Fruit fly (Drosophila melanogaster) whole organism, prepupa: ENCODE measurements around the gene CG33332.

Source experiments
- CG10631 ChIP-seq: fragments of 200-800 bp; sonication (Bioruptor generic); optimal IDR thresholded peaks from 2 replicates; lab custom pipeline; 2016; ENCODE audit warnings: missing biosample characterization, missing genetic modification characterization
- CG10669 ChIP-seq: fragments of 200-800 bp; sonication (Bioruptor generic); optimal IDR thresholded peaks from 3 replicates; lab custom pipeline; 2018; ENCODE audit warnings: missing biosample characterization, mild to moderate bottlenecking, missing genetic modification characterization, moderate library complexity
- CG11762 ChIP-seq: fragments of 200-800 bp; sonication (Bioruptor generic); optimal IDR thresholded peaks from 3 replicates; lab custom pipeline; 2016; ENCODE audit warnings: missing biosample characterization, missing genetic modification characterization; ENCODE audit not compliant: insufficient read depth
- CG16779 ChIP-seq: fragments of 200-800 bp; sonication (Bioruptor generic); optimal IDR thresholded peaks from 3 replicates; lab custom pipeline; 2017; ENCODE audit warnings: missing biosample characterization, mild to moderate bottlenecking, missing genetic modification characterization
- CG3032 ChIP-seq: fragments of 200-800 bp; optimal IDR thresholded peaks from 2 replicates; lab custom pipeline; 2019; ENCODE audit warnings: missing biosample characterization, mild to moderate bottlenecking, missing genetic modification characterization, moderate library complexity
- CG32006 ChIP-seq: fragments of 200-800 bp; sonication (Bioruptor generic); optimal IDR thresholded peaks from 3 replicates; lab custom pipeline; 2017; ENCODE audit warnings: missing biosample characterization, mild to moderate bottlenecking, missing genetic modification characterization
- CG4318 ChIP-seq: fragments of 200-800 bp; sonication (Bioruptor generic); optimal IDR thresholded peaks from 3 replicates; lab custom pipeline; 2017; ENCODE audit warnings: missing biosample characterization, mild to moderate bottlenecking, missing genetic modification characterization
- CG7368 ChIP-seq: fragments of 200-800 bp; sonication (Bioruptor generic); optimal IDR thresholded peaks from 3 replicates; lab custom pipeline; 2016; ENCODE audit warnings: missing biosample characterization, missing genetic modification characterization
- CG8119 ChIP-seq: fragments of 200-800 bp; sonication (Bioruptor generic); IDR thresholded peaks from 3 replicates; pipeline ENCODE4 v1.3.6; 2022; ENCODE audit warnings: missing biosample characterization, missing genetic modification characterization
- CG8319 ChIP-seq: fragments of 200-800 bp; sonication (Bioruptor generic); optimal IDR thresholded peaks from 3 replicates; lab custom pipeline; 2016; ENCODE audit warnings: missing biosample characterization, missing genetic modification characterization
- CG8632 ChIP-seq: fragments of 200-800 bp; sonication (Bioruptor generic); optimal IDR thresholded peaks from 3 replicates; lab custom pipeline; 2016; ENCODE audit warnings: missing biosample characterization, missing genetic modification characterization
- CG9139 ChIP-seq: fragments of 200-800 bp; sonication (Bioruptor generic); optimal IDR thresholded peaks from 3 replicates; lab custom pipeline; 2017; ENCODE audit warnings: missing biosample characterization, mild to moderate bottlenecking, missing genetic modification characterization
- Eip75B ChIP-seq: fragments of 200-800 bp; sonication (Bioruptor generic); optimal IDR thresholded peaks from 3 replicates; lab custom pipeline; 2016; ENCODE audit warnings: missing biosample characterization, missing genetic modification characterization
- Eip78C ChIP-seq: fragments of 200-800 bp; sonication (Bioruptor generic); peaks from one replicate; lab custom pipeline; 2016; ENCODE audit warnings: missing biosample characterization, missing genetic modification characterization
- Ets96B ChIP-seq: fragments of 200-800 bp; optimal IDR thresholded peaks from 2 replicates; lab custom pipeline; 2019; ENCODE audit warnings: missing biosample characterization, mild to moderate bottlenecking, missing genetic modification characterization, moderate library complexity
- Gug ChIP-seq: fragments of 200-800 bp; sonication (Bioruptor generic); IDR thresholded peaks from 2 replicates; pipeline ENCODE4 v1.3.6; 2022; ENCODE audit warnings: missing biosample characterization, missing genetic modification characterization
- Hr39 ChIP-seq: fragments of 200-800 bp; sonication (Bioruptor generic); optimal IDR thresholded peaks from 2 replicates; lab custom pipeline; 2016; ENCODE audit warnings: missing biosample characterization, missing genetic modification characterization
- Hr4 ChIP-seq: fragments of 200-800 bp; sonication (Bioruptor generic); optimal IDR thresholded peaks from 3 replicates; lab custom pipeline; 2016; ENCODE audit warnings: missing biosample characterization, missing genetic modification characterization
- Met ChIP-seq: fragments of 200-800 bp; sonication (Bioruptor generic); optimal IDR thresholded peaks from 3 replicates; lab custom pipeline; 2016; ENCODE audit warnings: missing biosample characterization, missing genetic modification characterization
- Smox ChIP-seq: fragments of 200-800 bp; sonication (Bioruptor generic); optimal IDR thresholded peaks from 3 replicates; lab custom pipeline; 2016; ENCODE audit warnings: missing biosample characterization, missing genetic modification characterization
- Sox14 ChIP-seq: fragments of 200-800 bp; sonication (Bioruptor generic); optimal IDR thresholded peaks from 3 replicates; lab custom pipeline; 2016; ENCODE audit warnings: missing biosample characterization, missing genetic modification characterization
- achi ChIP-seq: fragments of 200-800 bp; sonication (Bioruptor generic); optimal IDR thresholded peaks from 3 replicates; lab custom pipeline; 2016; ENCODE audit warnings: missing biosample characterization, missing genetic modification characterization
- cyc ChIP-seq: fragments of 200-800 bp; sonication (Bioruptor generic); optimal IDR thresholded peaks from 3 replicates; lab custom pipeline; 2016; ENCODE audit warnings: missing biosample characterization, missing genetic modification characterization
- eg ChIP-seq: fragments of 200-800 bp; sonication (Bioruptor generic); IDR thresholded peaks from 3 replicates; pipeline ENCODE4 v1.3.6; 2022; ENCODE audit warnings: missing biosample characterization, missing genetic modification characterization
- esn ChIP-seq: fragments of 200-800 bp; sonication (Bioruptor generic); optimal IDR thresholded peaks from 2 replicates; lab custom pipeline; 2016; ENCODE audit warnings: missing biosample characterization, mild to moderate bottlenecking, missing genetic modification characterization, moderate library complexity
- fd59A ChIP-seq: fragments of 200-800 bp; sonication (Bioruptor generic); optimal IDR thresholded peaks from 2 replicates; lab custom pipeline; 2017; ENCODE audit warnings: missing biosample characterization, mild to moderate bottlenecking, missing genetic modification characterization, missing genetic modification reagents
- fkh ChIP-seq: fragments of 200-800 bp; sonication (Bioruptor generic); optimal IDR thresholded peaks from 3 replicates; lab custom pipeline; 2017; ENCODE audit warnings: missing biosample characterization, mild to moderate bottlenecking, missing genetic modification characterization, moderate library complexity
- lz ChIP-seq: fragments of 200-800 bp; sonication (Bioruptor generic); optimal IDR thresholded peaks from 3 replicates; lab custom pipeline; 2016; ENCODE audit warnings: missing biosample characterization, missing genetic modification characterization
- net ChIP-seq: fragments of 200-800 bp; sonication (Bioruptor generic); optimal IDR thresholded peaks from 3 replicates; lab custom pipeline; 2016; ENCODE audit warnings: missing biosample characterization, missing genetic modification characterization
- salr ChIP-seq, 2 experiments: fragments of 200-800 bp; sonication (Bioruptor generic); optimal IDR thresholded peaks; 3 replicates each; lab custom pipeline; 2016 to 2018; ENCODE audit warnings: missing biosample characterization in 2 of 2, missing genetic modification characterization in 2 of 2, mild to moderate bottlenecking in 1 of 2
- spab ChIP-seq: fragments of 200-800 bp; sonication (Bioruptor generic); optimal IDR thresholded peaks from 2 replicates; lab custom pipeline; 2017; ENCODE audit warnings: missing biosample characterization, mild to moderate bottlenecking, missing genetic modification characterization, missing genetic modification reagents
- svp ChIP-seq: fragments of 200-800 bp; sonication (Bioruptor generic); peaks from one replicate; lab custom pipeline; 2016; ENCODE audit warnings: missing biosample characterization, missing genetic modification characterization
- topi ChIP-seq: fragments of 200-800 bp; sonication (Bioruptor generic); optimal IDR thresholded peaks from 3 replicates; lab custom pipeline; 2016; ENCODE audit warnings: missing biosample characterization, missing genetic modification characterization
- vri ChIP-seq: fragments of 200-800 bp; sonication (Bioruptor generic); optimal IDR thresholded peaks from 3 replicates; lab custom pipeline; 2016; ENCODE audit warnings: missing biosample characterization, mild to moderate bottlenecking, missing genetic modification characterization

CG33332 gene

DNA sequence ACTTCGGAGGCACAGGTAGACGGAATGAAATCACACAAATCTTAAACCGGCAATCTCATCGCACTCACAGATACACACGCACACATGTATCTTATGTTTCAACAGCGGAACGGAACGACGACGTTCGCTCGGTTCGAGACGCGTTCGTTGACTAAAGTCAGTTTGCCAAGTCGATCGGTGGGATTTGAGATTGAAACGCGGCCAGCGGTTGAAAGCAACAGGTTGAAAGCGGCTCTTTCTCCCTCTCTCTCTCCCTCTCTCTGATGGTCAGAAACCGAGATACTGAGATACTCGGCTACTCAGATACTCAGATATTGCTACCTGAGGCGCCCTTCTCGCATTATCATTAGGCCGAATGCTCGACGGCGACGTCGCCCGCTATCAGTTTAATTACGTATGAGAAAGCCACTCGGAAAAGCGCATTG is 32.5 kb upstream of the CG33332 start (continued):
- TF ChIP-seq CG10631 (no peak), CG4318 (GFP tag; lab: Kevin White, UChicago) (no peak), Sox14 (GFP tag; lab: Kevin White, UChicago) (peak; percentile 67), Hr4 (GFP tag; lab: Kevin White, UChicago) (no peak), eg (GFP tag; lab: Robert Waterston, UW) (peak; percentile 70; the same call in 2 of the 3 replicates), vri (GFP tag; lab: Kevin White, UChicago) (peak; percentile 81), Smox (GFP tag; lab: Kevin White, UChicago) (no peak), lz (GFP tag; lab: Kevin White, UChicago) (peak; percentile 28), CG8632 (GFP tag; lab: Kevin White, UChicago) (peak; percentile 44), Eip75B (GFP tag; lab: Kevin White, UChicago) (peak; percentile 46), CG9139 (GFP tag; lab: Kevin White, UChicago) (peak; percentile 72), net (peak; percentile 70), esn (peak; percentile 71), CG32006 (no peak), Eip78C (peak; percentile 91), salr (GFP tag; optimal IDR thresholded peaks at IDR 0.05; lab: Kevin White, UChicago) (no peak), cyc (no peak), topi (GFP tag; lab: Kevin White, UChicago) (peak; percentile 66), Ets96B (tag; lab: Kevin White, UChicago) (peak; percentile 12), CG11762 (GFP tag; lab: Kevin White, UChicago) (peak; percentile 27)

DNA sequence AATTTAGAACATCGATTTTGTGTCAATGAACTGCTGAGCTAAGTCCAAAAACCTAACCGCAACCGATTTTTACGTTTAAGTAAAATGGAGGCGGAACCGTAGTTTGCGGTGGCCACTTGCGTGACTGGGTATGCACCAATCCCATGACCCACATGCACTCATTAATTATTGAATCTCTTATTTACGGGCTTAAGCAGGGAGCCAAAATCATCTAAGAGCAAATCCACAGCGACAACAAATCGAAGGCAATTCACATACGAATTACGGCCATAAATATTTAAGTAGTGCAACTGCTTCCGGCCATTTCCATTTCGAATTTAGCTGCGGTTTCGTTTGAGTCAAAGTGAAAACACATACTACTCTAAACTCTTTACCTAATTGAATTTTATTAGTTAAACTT is 21.4 kb upstream of the CG33332 start:
- TF ChIP-seq achi (GFP tag; lab: Kevin White, UChicago), result no peak
- no peak for TF ChIP-seq CG8119 (GFP tag; lab: Robert Waterston, UW)
- TF ChIP-seq fd59A (GFP tag; lab: Kevin White, UChicago), result no peak
- TF ChIP-seq Ets96B (tag; lab: Kevin White, UChicago), result no peak
- no peak for TF ChIP-seq Gug
- TF ChIP-seq svp (GFP tag; lab: Kevin White, UChicago), result no peak
- TF ChIP-seq lz (GFP tag; lab: Kevin White, UChicago), result no peak
- no peak for TF ChIP-seq CG16779 (tag; lab: Kevin White, UChicago)
- TF ChIP-seq CG7368 (GFP tag; lab: Kevin White, UChicago), result no peak
- TF ChIP-seq CG4318 (GFP tag; lab: Kevin White, UChicago), result no peak
- TF ChIP-seq spab, result no peak
- TF ChIP-seq CG10631, result no peak
- no peak for TF ChIP-seq fkh (GFP tag; lab: Kevin White, UChicago)
- no peak for TF ChIP-seq Met (GFP tag; lab: Kevin White, UChicago)
- TF ChIP-seq CG32006, result no peak
- TF ChIP-seq Hr39 (GFP tag; lab: Kevin White, UChicago), result no peak
- TF ChIP-seq CG3032 (tag; lab: Kevin White, UChicago), result no peak

DNA sequence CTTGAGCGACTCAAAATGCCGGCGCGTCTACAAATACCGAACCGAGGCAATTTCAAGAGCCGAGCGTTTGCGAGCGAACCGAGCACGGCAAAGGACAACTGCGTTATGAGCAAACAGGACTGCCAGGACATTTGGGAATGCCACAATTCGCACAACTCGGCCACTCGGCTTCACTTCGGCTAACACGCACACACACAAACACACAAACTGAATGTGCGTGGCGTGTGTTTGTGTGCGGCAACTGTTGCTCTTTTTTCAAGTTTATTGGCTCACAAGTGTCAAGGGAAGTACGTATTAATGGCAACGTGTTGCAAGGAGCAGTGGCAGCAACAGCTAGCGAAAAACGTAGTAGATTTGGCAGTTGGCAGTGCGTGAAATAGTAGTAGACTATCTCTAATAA is 12.9 kb upstream of the CG33332 start:
- TF ChIP-seq CG10669 (GFP tag; lab: Kevin White, UChicago), result no peak

DNA sequence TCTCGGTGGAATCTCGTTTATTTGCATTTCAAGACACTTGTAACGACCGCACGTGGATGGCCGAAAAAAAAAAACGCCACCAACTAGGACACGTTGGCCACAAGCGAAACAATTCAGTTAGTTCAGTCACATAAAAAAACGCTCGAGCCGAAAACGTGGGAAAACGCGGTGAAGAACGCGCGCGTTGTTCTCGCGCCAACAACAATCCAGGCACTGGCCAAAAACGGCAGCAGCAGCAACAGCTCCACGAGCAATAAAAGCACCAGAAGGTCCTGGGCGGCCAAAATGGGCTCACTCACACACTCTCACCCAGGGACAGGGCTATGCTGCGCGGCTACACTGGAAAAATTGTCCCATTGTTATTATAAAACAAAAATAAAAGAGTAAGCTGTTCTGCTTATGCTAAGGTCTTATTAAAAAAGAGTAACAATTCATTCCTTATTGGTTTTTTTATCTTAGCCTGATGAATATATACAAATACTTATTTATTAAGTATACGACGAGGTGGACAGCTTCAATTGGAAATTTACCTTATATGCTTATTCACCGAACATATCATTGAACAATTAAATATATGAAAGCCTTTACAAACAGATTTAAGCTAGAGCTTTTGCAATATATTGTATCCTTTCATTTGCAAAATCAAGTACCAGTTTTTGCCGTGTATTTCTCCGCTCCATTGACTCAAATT is 10.8 kb upstream of the CG33332 start, which contains the start of gene btsz:
Gene btsz (minus strand): TSS at position 215 of the 691 bp plus-strand sequence.
- TF ChIP-seq CG4318 (GFP tag; lab: Kevin White, UChicago) (peak; percentile 29), CG8319 (GFP tag; lab: Kevin White, UChicago) (no peak)
